Worm (Caenorhabditis elegans) whole organism, midembryonic: ENCODE results near the gene F11G11.13.

Source experiments
- cog-1 ChIP-seq: sonication (generic microtip); optimal IDR thresholded peaks from 2 replicates; lab custom pipeline; 2016; ENCODE audit warnings: missing genetic modification characterization, missing compliant biosample characterization
- flt-1 ChIP-seq: fragments of 200-800 bp; sonication (Bioruptor generic); IDR thresholded peaks from 2 replicates; pipeline ENCODE4 v1.3.6; 2022; ENCODE audit warnings: missing genetic modification characterization, missing compliant biosample characterization
- klf-2 ChIP-seq: fragments of 200-800 bp; sonication (Bioruptor generic); conservative IDR thresholded peaks from 2 replicates; pipeline ENCODE4 v1.3.6; 2022; ENCODE audit warnings: missing genetic modification reagents, missing genetic modification characterization, missing compliant biosample characterization
- med-1 ChIP-seq: sonication (generic microtip); optimal IDR thresholded peaks from 2 replicates; lab custom pipeline; 2017; ENCODE audit warnings: missing genetic modification characterization, mild to moderate bottlenecking, missing compliant biosample characterization, antibody characterized with exemption, missing genetic modification reagents; ENCODE audit not compliant: insufficient read depth
- ref-1 ChIP-seq: fragments of 200-800 bp; sonication (Bioruptor generic); conservative IDR thresholded peaks from 2 replicates; pipeline ENCODE4 v1.3.6; 2022; ENCODE audit warnings: missing genetic modification reagents, missing genetic modification characterization, missing compliant biosample characterization
- tab-1 ChIP-seq: fragments of 200-800 bp; sonication (Bioruptor generic); IDR thresholded peaks from 2 replicates; pipeline ENCODE4 v1.3.6; 2022; ENCODE audit warnings: missing genetic modification characterization, missing compliant biosample characterization
- ztf-23 ChIP-seq: fragments of 200-800 bp; sonication (Bioruptor generic); IDR thresholded peaks from 2 replicates; pipeline ENCODE4 v1.3.6; 2022; ENCODE audit warnings: missing genetic modification reagents, missing genetic modification characterization, missing compliant biosample characterization
- ztf-29 ChIP-seq: fragments of 200-800 bp; sonication (Bioruptor generic); IDR thresholded peaks from 2 replicates; pipeline ENCODE4 v1.3.6; 2022; ENCODE audit warnings: missing genetic modification reagents, missing genetic modification characterization, missing compliant biosample characterization

- no peak for TF ChIP-seq ztf-29 (GFP tag; lab: Robert Waterston, UW)
- no peak for TF ChIP-seq flt-1 (GFP tag; lab: Robert Waterston, UW)
- no peak for TF ChIP-seq ref-1 (GFP tag; lab: Robert Waterston, UW)
- TF ChIP-seq tab-1 (GFP tag; lab: Robert Waterston, UW) = no peak
- TF ChIP-seq cog-1 (tag; lab: Kevin White, UChicago) = no peak
- TF ChIP-seq klf-2 = no peak
- TF ChIP-seq med-1 (GFP tag; lab: Kevin White, UChicago) = no peak
- TF ChIP-seq ztf-23 = no peak
Measured at ce11 chrII:4924729-4925128, 48.8 kb upstream of the F11G11.13 start.
